Worm (Caenorhabditis elegans) whole organism, mixed stage, embryonic: ENCODE data around the gene srbc-57.

ENCODE experiments used
- M03D4.4 ChIP-seq: sonication (generic microtip); optimal IDR thresholded peaks from 2 replicates; lab custom pipeline; 2017; ENCODE audit warnings: mild to moderate bottlenecking, missing genetic modification characterization, missing compliant biosample characterization
- bed-3 ChIP-seq: fragments of 200-800 bp; sonication (Bioruptor generic); optimal IDR thresholded peaks from 3 replicates; lab custom pipeline; 2018; ENCODE audit warnings: mild to moderate bottlenecking, missing genetic modification characterization, moderate library complexity, missing compliant biosample characterization
- blmp-1 ChIP-seq: fragments of 150-350 bp; optimal IDR thresholded peaks from 2 replicates; lab custom pipeline; 2014; ENCODE audit warnings: missing biosample characterization, missing genetic modification characterization
- ceh-39 ChIP-seq: fragments of 150-350 bp; optimal IDR thresholded peaks from 2 replicates; lab custom pipeline; 2014; ENCODE audit warnings: missing biosample characterization, missing genetic modification characterization
- ceh-43 ChIP-seq: fragments of 200-800 bp; sonication (Bioruptor generic); optimal IDR thresholded peaks from 2 replicates; lab custom pipeline; 2018; ENCODE audit warnings: mild to moderate bottlenecking, missing genetic modification characterization, moderate library complexity, missing compliant biosample characterization
- ceh-83 ChIP-seq: fragments of 200-800 bp; sonication (Bioruptor generic); optimal IDR thresholded peaks from 2 replicates; lab custom pipeline; 2018; ENCODE audit warnings: mild to moderate bottlenecking, missing genetic modification characterization, missing compliant biosample characterization
- ces-1 ChIP-seq: fragments of 150-350 bp; optimal IDR thresholded peaks from 2 replicates; lab custom pipeline; 2014; ENCODE audit warnings: missing biosample characterization, missing genetic modification reagents, missing genetic modification characterization
- cnd-1 ChIP-seq: fragments of 200-800 bp; sonication (Bioruptor generic); optimal IDR thresholded peaks from 2 replicates; lab custom pipeline; 2018; ENCODE audit warnings: mild to moderate bottlenecking, missing genetic modification characterization, missing compliant biosample characterization
- drap-1 ChIP-seq: fragments of 200-800 bp; sonication (Bioruptor generic); optimal IDR thresholded peaks from 3 replicates; lab custom pipeline; 2018; ENCODE audit warnings: mild to moderate bottlenecking, missing genetic modification characterization, missing compliant biosample characterization
- elt-1 ChIP-seq: sonication (generic microtip); optimal IDR thresholded peaks from 2 replicates; lab custom pipeline; 2017; ENCODE audit warnings: missing genetic modification characterization, mild to moderate bottlenecking, missing compliant biosample characterization, antibody characterized with exemption, moderate library complexity, borderline replicate concordance; ENCODE audit not compliant: insufficient read depth
- elt-3 ChIP-seq: fragments of 150-350 bp; optimal IDR thresholded peaks from 2 replicates; lab custom pipeline; 2014; ENCODE audit warnings: missing biosample characterization, missing genetic modification characterization
- flh-1 ChIP-seq: fragments of 200-800 bp; sonication (Bioruptor generic); optimal IDR thresholded peaks from 2 replicates; lab custom pipeline; 2018; ENCODE audit warnings: mild to moderate bottlenecking, missing genetic modification characterization, moderate library complexity, missing compliant biosample characterization
- ham-2 ChIP-seq: fragments of 200-800 bp; sonication (Bioruptor generic); optimal IDR thresholded peaks from 2 replicates; lab custom pipeline; 2018; ENCODE audit warnings: mild to moderate bottlenecking, missing genetic modification characterization, missing compliant biosample characterization
- hlh-1 ChIP-seq: fragments of 150-350 bp; optimal IDR thresholded peaks from 2 replicates; lab custom pipeline; 2014; ENCODE audit warnings: missing biosample characterization, missing genetic modification reagents, missing genetic modification characterization
- lin-13 ChIP-seq: fragments of 150-350 bp; optimal IDR thresholded peaks from 2 replicates; lab custom pipeline; 2014; ENCODE audit warnings: missing biosample characterization, missing genetic modification characterization
- lin-32 ChIP-seq: fragments of 200-800 bp; sonication (Bioruptor generic); optimal IDR thresholded peaks from 2 replicates; lab custom pipeline; 2018; ENCODE audit warnings: mild to moderate bottlenecking, missing genetic modification characterization, missing compliant biosample characterization
- mep-1 ChIP-seq: fragments of 150-350 bp; optimal IDR thresholded peaks from 2 replicates; lab custom pipeline; 2017; ENCODE audit warnings: missing biosample characterization, missing genetic modification reagents, missing genetic modification characterization, inconsistent platforms
- mls-2 ChIP-seq: sonication (generic microtip); optimal IDR thresholded peaks from 2 replicates; lab custom pipeline; 2016; ENCODE audit warnings: mild to moderate bottlenecking, missing genetic modification characterization, moderate library complexity, missing compliant biosample characterization
- nhr-12 ChIP-seq: fragments of 150-350 bp; optimal IDR thresholded peaks from 2 replicates; lab custom pipeline; 2014; ENCODE audit warnings: missing biosample characterization, missing genetic modification characterization
- nhr-237 ChIP-seq: fragments of 150-350 bp; optimal IDR thresholded peaks from 2 replicates; lab custom pipeline; 2014; ENCODE audit warnings: missing biosample characterization, missing genetic modification characterization
- nhr-76 ChIP-seq: sonication (generic microtip); optimal IDR thresholded peaks from 2 replicates; lab custom pipeline; 2017; ENCODE audit warnings: missing biosample characterization, missing genetic modification characterization
- pha-4 ChIP-seq: fragments of 150-350 bp; optimal IDR thresholded peaks from 2 replicates; lab custom pipeline; 2018; ENCODE audit warnings: missing biosample characterization, missing genetic modification reagents, missing genetic modification characterization
- sem-2 ChIP-seq: fragments of 200-800 bp; sonication (Bioruptor generic); optimal IDR thresholded peaks from 2 replicates; lab custom pipeline; 2018; ENCODE audit warnings: mild to moderate bottlenecking, missing genetic modification characterization, missing compliant biosample characterization
- snpc-4 ChIP-seq: fragments of 150-350 bp; optimal IDR thresholded peaks from 2 replicates; lab custom pipeline; 2014; ENCODE audit warnings: missing biosample characterization, missing genetic modification characterization
- sptf-1 ChIP-seq: sonication (generic microtip); optimal IDR thresholded peaks from 2 replicates; lab custom pipeline; 2017; ENCODE audit warnings: mild to moderate bottlenecking, missing genetic modification characterization, moderate library complexity, missing compliant biosample characterization
- unc-39 ChIP-seq: fragments of 150-350 bp; optimal IDR thresholded peaks from 2 replicates; lab custom pipeline; 2014; ENCODE audit warnings: missing biosample characterization, missing genetic modification characterization
- unc-62 ChIP-seq: fragments of 150-350 bp; optimal IDR thresholded peaks from 2 replicates; lab custom pipeline; 2014; ENCODE audit warnings: missing biosample characterization, missing genetic modification reagents, missing genetic modification characterization
- ztf-11 ChIP-seq: fragments of 150-350 bp; optimal IDR thresholded peaks from 2 replicates; lab custom pipeline; 2014; ENCODE audit warnings: missing biosample characterization, missing genetic modification characterization

The srbc-57 gene

ce11 chrV:432991-433390 is 35.4 kb downstream of the srbc-57 start:
- TF ChIP-seq ceh-83 (GFP tag; lab: Kevin White, UChicago) (no peak), hlh-1 (tag; lab: Kevin White, UChicago) (no peak), mls-2 (tag; lab: Kevin White, UChicago) (no peak), unc-39 (tag; lab: Kevin White, UChicago) (no peak), snpc-4 (tag; lab: Kevin White, UChicago) (no peak), nhr-76 (tag; lab: Kevin White, UChicago) (no peak), nhr-237 (no peak), ceh-43 (GFP tag; lab: Kevin White, UChicago) (no peak), elt-3 (tag; lab: Kevin White, UChicago) (no peak), elt-1 (tag; lab: Kevin White, UChicago) (no peak), flh-1 (GFP tag; lab: Kevin White, UChicago) (no peak)
- TF ChIP-seq, all 35 proteins: peak for 0

ce11 chrV:428844-429243 is 39.5 kb downstream of the srbc-57 start, which contains the start of gene B0554.4:
Gene B0554.4 (plus strand): TSS chrV:429144.
- TF ChIP-seq bed-3 (no peak), ces-1 (no peak), ham-2 (GFP tag; lab: Kevin White, UChicago) (no peak), ztf-11 (tag; lab: Kevin White, UChicago) (no peak), blmp-1 (tag; lab: Kevin White, UChicago) (no peak), elt-3 (tag; lab: Kevin White, UChicago) (no peak), mls-2 (tag; lab: Kevin White, UChicago) (no peak)

- TF ChIP-seq ceh-43 (GFP tag; lab: Kevin White, UChicago): no peak
- no peak for TF ChIP-seq flh-1 (GFP tag; lab: Kevin White, UChicago)
- TF ChIP-seq snpc-4 (tag; lab: Kevin White, UChicago): no peak
- no peak for TF ChIP-seq ztf-11 (tag; lab: Kevin White, UChicago)
- TF ChIP-seq unc-39 (tag; lab: Kevin White, UChicago): no peak
- no peak for TF ChIP-seq nhr-237
- no peak for TF ChIP-seq mls-2 (tag; lab: Kevin White, UChicago)
- no peak for TF ChIP-seq pha-4 (tag; lab: Kevin White, UChicago)
- no peak for TF ChIP-seq cnd-1 (tag; lab: Kevin White, UChicago)
- TF ChIP-seq sptf-1 (tag; lab: Kevin White, UChicago): no peak
- no peak for TF ChIP-seq mep-1 (tag; lab: Kevin White, UChicago)
- no peak for TF ChIP-seq drap-1 (GFP tag; lab: Kevin White, UChicago)
- TF ChIP-seq ham-2 (GFP tag; lab: Kevin White, UChicago): no peak
- TF ChIP-seq unc-62 (GFP tag; lab: Kevin White, UChicago): no peak
- no peak for TF ChIP-seq bed-3
- TF ChIP-seq ceh-39 (tag; lab: Kevin White, UChicago): no peak
- no peak for TF ChIP-seq M03D4.4 (tag; lab: Kevin White, UChicago)
- TF ChIP-seq elt-1 (tag; lab: Kevin White, UChicago): no peak
Observed at ce11 chrV:424140-424539, 44.2 kb downstream of the srbc-57 start, which contains the start of gene B0554.5. Gene B0554.5 (plus strand): TSS chrV:424440.

ce11 chrV:422133-422532 is 46.2 kb downstream of the srbc-57 start, which contains the start of gene dod-20:
Gene dod-20 (plus strand): TSS chrV:422433.
- TF ChIP-seq pha-4 (tag; lab: Kevin White, UChicago): no peak
- no peak for TF ChIP-seq hlh-1 (tag; lab: Kevin White, UChicago)
- TF ChIP-seq mls-2 (tag; lab: Kevin White, UChicago): no peak
- no peak for TF ChIP-seq M03D4.4 (tag; lab: Kevin White, UChicago)
- TF ChIP-seq elt-1 (tag; lab: Kevin White, UChicago): no peak
- TF ChIP-seq ceh-39 (tag; lab: Kevin White, UChicago): no peak
- no peak for TF ChIP-seq nhr-12 (tag; lab: Kevin White, UChicago)

ce11 chrV:418432-418831 is 49.9 kb downstream of the srbc-57 start, which contains the start of gene Y39D8A.1:
Gene Y39D8A.1 (plus strand): TSS chrV:418732.
- no peak for TF ChIP-seq sem-2 (GFP tag; lab: Kevin White, UChicago)
- TF ChIP-seq lin-13: no peak
- TF ChIP-seq ztf-11 (tag; lab: Kevin White, UChicago): no peak
- no peak for TF ChIP-seq flh-1 (GFP tag; lab: Kevin White, UChicago)
- no peak for TF ChIP-seq sptf-1 (tag; lab: Kevin White, UChicago)
- no peak for TF ChIP-seq lin-32 (GFP tag; lab: Kevin White, UChicago)
- no peak for TF ChIP-seq nhr-12 (tag; lab: Kevin White, UChicago)
- no peak for TF ChIP-seq cnd-1 (tag; lab: Kevin White, UChicago)
